Fruit fly (Drosophila melanogaster) Kc167 (cell line): ENCODE results near the gene RpS20.

Source experiments
- Sin3A ChIP-seq: fragments of >200 bp; optimal IDR thresholded peaks from 2 replicates; lab custom pipeline; 2018; ENCODE audit warnings: missing external identifiers
- psq ChIP-seq: fragments of >200 bp; optimal IDR thresholded peaks from 2 replicates; lab custom pipeline; 2017; ENCODE audit warnings: missing external identifiers

dm6 chr3R:20784436-20785368 is 37.3 kb upstream of the RpS20 start:
- TF ChIP-seq Sin3A (lab: Kevin White, UChicago) (no peak), psq (lab: Kevin White, UChicago) (no peak)
